Fruit fly (Drosophila melanogaster) whole organism: ENCODE results near the gene Gr68a.

Source experiments
- Dll ChIP-seq: fragments of >200 bp; optimal IDR thresholded peaks from 2 replicates; lab custom pipeline; 2017
- EcR ChIP-seq, 2 experiments: fragments of >200 bp; optimal IDR thresholded peaks; 2 replicates each; lab custom pipeline; 2017; ENCODE audit warnings: missing biosample characterization in 2 of 2, missing genetic modification characterization in 2 of 2, missing genetic modification reagents in 2 of 2
- pan ChIP-seq: fragments of >200 bp; optimal IDR thresholded peaks from 2 replicates; lab custom pipeline; 2017
- psq ChIP-seq: fragments of >200 bp; optimal IDR thresholded peaks from 2 replicates; lab custom pipeline; 2017
- usp ChIP-seq: fragments of >200 bp; optimal IDR thresholded peaks from 2 replicates; lab custom pipeline; 2017; ENCODE audit warnings: missing biosample characterization, missing genetic modification characterization, mixed read lengths

dm6 chr3L:11751005-11751404 lies at the start of gene Gr68a:
- TF ChIP-seq psq (lab: Kevin White, UChicago) (no peak), Dll (lab: Kevin White, UChicago) (no peak), usp (GFP tag; lab: Kevin White, UChicago) (no peak), EcR (GFP tag; optimal IDR thresholded peaks at IDR 0.05; lab: Kevin White, UChicago) (no peak), pan (lab: Kevin White, UChicago) (no peak)
